Worm (Caenorhabditis elegans): Measurements from ENCODE around the gene ooc-3.

DNA sequence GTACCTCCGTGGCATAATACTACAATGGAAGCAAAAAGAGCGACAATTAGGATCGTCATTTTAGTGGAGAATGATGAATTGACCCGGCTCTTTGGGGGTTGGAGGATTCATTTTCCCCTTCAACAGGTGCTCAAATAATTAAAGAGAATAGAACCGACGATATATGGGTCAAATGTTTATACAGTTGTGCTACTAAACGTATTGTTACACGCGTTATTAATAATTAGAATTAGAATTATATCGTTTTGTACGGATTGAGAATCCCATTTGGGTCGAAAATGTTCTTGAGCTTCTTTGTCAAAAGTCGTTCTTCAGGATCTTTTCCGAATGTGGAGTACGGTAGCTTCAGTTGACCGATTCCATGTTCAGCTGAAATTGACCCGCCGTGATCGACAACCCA lies 43.6 kb upstream of the ooc-3 start, which contains the start of gene Y62F5A.9:
- TF ChIP-seq gei-8 (GFP tag; optimal IDR thresholded peaks at IDR 0.05) (no peak), nhr-11 (tag; optimal IDR thresholded peaks at IDR 0.05) (no peak), zag-1 (tag; optimal IDR thresholded peaks at IDR 0.05) (no peak), jun-1 (tag; optimal IDR thresholded peaks at IDR 0.05) (no peak), hmg-1.1 (GFP tag; IDR thresholded peaks at IDR 0.05) (no peak), unc-39 (tag; optimal IDR thresholded peaks at IDR 0.05) (no peak), daf-16 (GFP tag; optimal IDR thresholded peaks at IDR 0.05) (no peak), daf-16 (tag; optimal IDR thresholded peaks at IDR 0.05) (peak; percentile 32)

Data from whole organism, L4 larva.